Fruit fly (Drosophila melanogaster) whole organism, embryonic: ENCODE results near the gene CG15333.

Experiments used
- Bteb2 ChIP-seq: fragments of 200-800 bp; sonication (Bioruptor generic); optimal IDR thresholded peaks from 2 replicates; lab custom pipeline; 2016; ENCODE audit warnings: missing biosample characterization, missing genetic modification characterization
- CG11093 ChIP-seq: fragments of 200-800 bp; sonication (Bioruptor generic); IDR thresholded peaks from 3 replicates; pipeline ENCODE4 v1.3.6; 2022; ENCODE audit warnings: missing biosample characterization, missing genetic modification characterization
- CG11696 ChIP-seq: fragments of 200-800 bp; sonication (Bioruptor generic); IDR thresholded peaks from 2 replicates; pipeline ENCODE4 v1.3.6; 2022; ENCODE audit warnings: missing biosample characterization, missing genetic modification characterization
- CG12155 ChIP-seq: fragments of 200-800 bp; sonication (Bioruptor generic); optimal IDR thresholded peaks from 3 replicates; lab custom pipeline; 2016; ENCODE audit warnings: missing biosample characterization, missing genetic modification characterization
- CG12659 ChIP-seq: fragments of 200-800 bp; sonication (Bioruptor generic); optimal IDR thresholded peaks from 3 replicates; lab custom pipeline; 2017; ENCODE audit warnings: mild to moderate bottlenecking, missing biosample characterization, missing genetic modification reagents, missing genetic modification characterization
- CG12942 ChIP-seq: fragments of 200-800 bp; sonication (Bioruptor generic); optimal IDR thresholded peaks from 3 replicates; lab custom pipeline; 2016; ENCODE audit warnings: missing biosample characterization, missing genetic modification characterization
- CG13424 ChIP-seq: fragments of 200-800 bp; sonication (Bioruptor generic); optimal IDR thresholded peaks from 2 replicates; lab custom pipeline; 2019; ENCODE audit warnings: missing biosample characterization, mild to moderate bottlenecking, missing genetic modification characterization, moderate library complexity
- CG14710 ChIP-seq: fragments of 200-800 bp; sonication (Bioruptor generic); optimal IDR thresholded peaks from 3 replicates; lab custom pipeline; 2019; ENCODE audit warnings: missing biosample characterization, mild to moderate bottlenecking, missing genetic modification characterization, moderate library complexity
- CG14965 ChIP-seq: fragments of 200-800 bp; sonication (Bioruptor generic); optimal IDR thresholded peaks from 2 replicates; lab custom pipeline; 2016; ENCODE audit warnings: missing biosample characterization, missing genetic modification characterization, borderline replicate concordance
- CG15269 ChIP-seq: fragments of 200-800 bp; sonication (Bioruptor generic); optimal IDR thresholded peaks from 2 replicates; lab custom pipeline; 2018; ENCODE audit warnings: missing biosample characterization, mild to moderate bottlenecking, missing genetic modification characterization, moderate library complexity
- CG1529 ChIP-seq: fragments of 200-800 bp; sonication (Bioruptor generic); optimal IDR thresholded peaks from 3 replicates; lab custom pipeline; 2018; ENCODE audit warnings: missing biosample characterization, missing genetic modification characterization
- CG1647 ChIP-seq: fragments of 200-800 bp; sonication (Bioruptor generic); optimal IDR thresholded peaks from 3 replicates; lab custom pipeline; 2016; ENCODE audit warnings: missing biosample characterization, missing genetic modification characterization
- CG1832 ChIP-seq: fragments of 200-800 bp; sonication (Bioruptor generic); optimal IDR thresholded peaks from 2 replicates; lab custom pipeline; 2017; ENCODE audit warnings: missing biosample characterization, mild to moderate bottlenecking, missing genetic modification characterization, inconsistent platforms
- CG18476 ChIP-seq: fragments of 200-800 bp; sonication (Bioruptor generic); optimal IDR thresholded peaks from 2 replicates; lab custom pipeline; 2016; ENCODE audit warnings: missing biosample characterization, mild to moderate bottlenecking, missing genetic modification characterization
- CG30431 ChIP-seq: fragments of 200-800 bp; sonication (Bioruptor generic); optimal IDR thresholded peaks from 2 replicates; lab custom pipeline; 2017; ENCODE audit warnings: missing biosample characterization, missing genetic modification characterization
- CG4404 ChIP-seq: fragments of 200-800 bp; sonication (Bioruptor generic); IDR thresholded peaks from 2 replicates; pipeline ENCODE4 v1.3.6; 2022; ENCODE audit warnings: missing biosample characterization, missing genetic modification characterization
- CG4424 ChIP-seq: fragments of 200-800 bp; sonication (Bioruptor generic); optimal IDR thresholded peaks from 3 replicates; lab custom pipeline; 2016; ENCODE audit warnings: missing biosample characterization, missing genetic modification characterization
- CG6254 ChIP-seq: fragments of 200-800 bp; sonication (Bioruptor generic); optimal IDR thresholded peaks from 3 replicates; lab custom pipeline; 2017; ENCODE audit warnings: mild to moderate bottlenecking, missing biosample characterization, missing genetic modification reagents, missing genetic modification characterization
- CG6654 ChIP-seq: fragments of 200-800 bp; sonication (Bioruptor generic); optimal IDR thresholded peaks from 2 replicates; lab custom pipeline; 2017; ENCODE audit warnings: missing biosample characterization, mild to moderate bottlenecking, missing genetic modification characterization
- CG6683 ChIP-seq: fragments of 200-800 bp; sonication (Bioruptor generic); optimal IDR thresholded peaks from 2 replicates; lab custom pipeline; 2017; ENCODE audit warnings: missing biosample characterization, mild to moderate bottlenecking, missing genetic modification characterization, missing genetic modification reagents
- CG7786 ChIP-seq: fragments of 200-800 bp; sonication (Bioruptor generic); optimal IDR thresholded peaks from 2 replicates; lab custom pipeline; 2016; ENCODE audit warnings: missing biosample characterization, missing genetic modification characterization
- Deaf1 ChIP-seq: fragments of 200-800 bp; optimal IDR thresholded peaks from 3 replicates; lab custom pipeline; 2019; ENCODE audit warnings: missing biosample characterization, mild to moderate bottlenecking, missing genetic modification characterization, moderate library complexity
- Dek ChIP-seq: fragments of 200-800 bp; sonication (Bioruptor generic); optimal IDR thresholded peaks from 3 replicates; lab custom pipeline; 2019; ENCODE audit warnings: missing biosample characterization, mild to moderate bottlenecking, missing genetic modification characterization, moderate library complexity
- Hey ChIP-seq: fragments of 200-800 bp; sonication (Bioruptor generic); optimal IDR thresholded peaks from 3 replicates; lab custom pipeline; 2018; ENCODE audit warnings: missing biosample characterization, mild to moderate bottlenecking, missing genetic modification characterization
- Hr3 ChIP-seq: fragments of 200-800 bp; sonication (Bioruptor generic); optimal IDR thresholded peaks from 3 replicates; lab custom pipeline; 2016; ENCODE audit warnings: missing biosample characterization, missing genetic modification characterization
- Hr51 ChIP-seq, 2 experiments: fragments of 200-800 bp; sonication (Bioruptor generic); optimal IDR thresholded peaks; 2 replicates in 1 of 2; 3 replicates in 1 of 2; lab custom pipeline; 2016 to 2018; ENCODE audit warnings: missing biosample characterization in 2 of 2, missing genetic modification characterization in 2 of 2, mild to moderate bottlenecking in 1 of 2, moderate library complexity in 1 of 2
- Mrtf ChIP-seq: fragments of 200-800 bp; sonication (Bioruptor generic); IDR thresholded peaks from 3 replicates; pipeline ENCODE4 v1.3.6; 2022; ENCODE audit warnings: missing biosample characterization, missing genetic modification characterization
- NC2β ChIP-seq: fragments of 200-800 bp; sonication (Bioruptor generic); optimal IDR thresholded peaks from 2 replicates; lab custom pipeline; 2016; ENCODE audit warnings: missing biosample characterization, missing genetic modification characterization
- Trl ChIP-seq, 3 experiments: fragments of >200 bp in 2 of 3; fragments of 200-800 bp in 1 of 3; sonication (Bioruptor generic) in 1 of 3; optimal IDR thresholded peaks; 2 replicates in 1 of 3; 3 replicates in 2 of 3; lab custom pipeline; 2016 to 2017; ENCODE audit warnings: missing biosample characterization in 1 of 3, missing genetic modification characterization in 1 of 3
- br ChIP-seq: fragments of >200 bp; optimal IDR thresholded peaks from 2 replicates; lab custom pipeline; 2017
- da ChIP-seq: fragments of 200-800 bp; sonication (Bioruptor generic); optimal IDR thresholded peaks from 2 replicates; lab custom pipeline; 2016; ENCODE audit warnings: missing biosample characterization, missing genetic modification characterization
- dimm ChIP-seq: fragments of 200-800 bp; sonication (Bioruptor generic); IDR thresholded peaks from 2 replicates; pipeline ENCODE4 v1.3.6; 2022; ENCODE audit warnings: missing biosample characterization, missing genetic modification characterization
- fd96Cb ChIP-seq: fragments of 200-800 bp; sonication (Bioruptor generic); optimal IDR thresholded peaks from 2 replicates; lab custom pipeline; 2018; ENCODE audit warnings: missing biosample characterization, mild to moderate bottlenecking, missing genetic modification characterization, moderate library complexity
- gce ChIP-seq: fragments of 200-800 bp; sonication (Bioruptor generic); IDR thresholded peaks from 3 replicates; pipeline ENCODE4 v1.3.6; 2022; ENCODE audit warnings: missing biosample characterization, missing genetic modification characterization
- gsb-n ChIP-seq: fragments of 200-800 bp; sonication (Bioruptor generic); optimal IDR thresholded peaks from 3 replicates; lab custom pipeline; 2018; ENCODE audit warnings: missing biosample characterization, mild to moderate bottlenecking, missing genetic modification characterization
- kah ChIP-seq: fragments of 200-800 bp; sonication (Bioruptor generic); optimal IDR thresholded peaks from 2 replicates; lab custom pipeline; 2018; ENCODE audit warnings: missing biosample characterization, mild to moderate bottlenecking, missing genetic modification characterization
- pb ChIP-seq: fragments of 200-800 bp; sonication (Bioruptor generic); optimal IDR thresholded peaks from 3 replicates; lab custom pipeline; 2016; ENCODE audit warnings: missing biosample characterization, missing genetic modification characterization
- pho ChIP-seq: fragments of 200-800 bp; sonication (Bioruptor generic); optimal IDR thresholded peaks from 2 replicates; lab custom pipeline; 2016; ENCODE audit warnings: missing biosample characterization, missing genetic modification characterization
- prd ChIP-seq, 3 experiments: fragments of >200 bp in 2 of 3; fragments of 200-800 bp in 1 of 3; sonication (Bioruptor generic) in 1 of 3; optimal IDR thresholded peaks in 2 of 3; IDR thresholded peaks in 1 of 3; 2 replicates in 2 of 3; 3 replicates in 1 of 3; pipeline versions ENCODE4 v1.3.6 to Lab custom; 2017 to 2022; ENCODE audit warnings: missing biosample characterization in 1 of 3, missing genetic modification characterization in 1 of 3
- run ChIP-seq: fragments of 200-800 bp; sonication (Bioruptor generic); optimal IDR thresholded peaks from 3 replicates; lab custom pipeline; 2018; ENCODE audit warnings: missing biosample characterization, mild to moderate bottlenecking, missing genetic modification characterization
- sc ChIP-seq, 3 experiments: fragments of >200 bp in 2 of 3; fragments of 200-800 bp in 1 of 3; sonication (Bioruptor generic) in 1 of 3; optimal IDR thresholded peaks; 2 replicates in 2 of 3; 3 replicates in 1 of 3; lab custom pipeline; 2017; ENCODE audit warnings: mild to moderate bottlenecking in 1 of 3, missing biosample characterization in 1 of 3, missing genetic modification characterization in 1 of 3, missing genetic modification reagents in 1 of 3
- sens-2 ChIP-seq: fragments of 200-800 bp; sonication (Bioruptor generic); IDR thresholded peaks from 2 replicates; pipeline ENCODE4 v1.3.6; 2022; ENCODE audit warnings: missing biosample characterization, missing genetic modification characterization
- shn ChIP-seq: fragments of 200-800 bp; sonication (Bioruptor generic); optimal IDR thresholded peaks from 3 replicates; lab custom pipeline; 2016; ENCODE audit warnings: missing biosample characterization, missing genetic modification characterization
- ssp ChIP-seq: fragments of 200-800 bp; sonication (Bioruptor generic); IDR thresholded peaks from 2 replicates; pipeline ENCODE4 v1.3.6; 2022; ENCODE audit warnings: missing biosample characterization, missing genetic modification characterization
- sug ChIP-seq: fragments of 200-800 bp; optimal IDR thresholded peaks from 2 replicates; lab custom pipeline; 2019; ENCODE audit warnings: missing biosample characterization, mild to moderate bottlenecking, missing genetic modification characterization, moderate library complexity
- tio ChIP-seq: fragments of 200-800 bp; sonication (Bioruptor generic); optimal IDR thresholded peaks from 2 replicates; lab custom pipeline; 2017; ENCODE audit warnings: missing biosample characterization, missing genetic modification characterization, inconsistent platforms
- tup ChIP-seq: fragments of 200-800 bp; sonication (Bioruptor generic); optimal IDR thresholded peaks from 2 replicates; lab custom pipeline; 2016; ENCODE audit warnings: missing biosample characterization, mild to moderate bottlenecking, missing genetic modification characterization, moderate library complexity
- twi ChIP-seq: fragments of 200-800 bp; optimal IDR thresholded peaks from 2 replicates; lab custom pipeline; 2019; ENCODE audit warnings: missing biosample characterization, mild to moderate bottlenecking, missing genetic modification characterization, moderate library complexity

Gene CG15333

dm6 chrX:8061392-8062179, 40.4 kb upstream of the CG15333 start, which contains the start of gene mys (continued):
- TF ChIP-seq CG14965 (GFP tag; lab: Kevin White, UChicago) = no peak
- peak; percentile 34 for TF ChIP-seq CG6683
- peak; percentile 60 for TF ChIP-seq CG12942 (GFP tag; lab: Kevin White, UChicago)
- TF ChIP-seq run = no peak
- TF ChIP-seq CG12155 (GFP tag; lab: Kevin White, UChicago) = peak; percentile 78
- peak; percentile 80 for TF ChIP-seq shn
- TF ChIP-seq pb (GFP tag; lab: Kevin White, UChicago) = peak; percentile 15
- TF ChIP-seq CG11696 (GFP tag; lab: Robert Waterston, UW) = no peak
- TF ChIP-seq sc (optimal IDR thresholded peaks at IDR 0.05; lab: Kevin White, UChicago) = no peak
- no peak for TF ChIP-seq sc (GFP tag; optimal IDR thresholded peaks at IDR 0.05; lab: Kevin White, UChicago)
- TF ChIP-seq CG7786 (GFP tag; lab: Kevin White, UChicago) = peak; percentile 72
- TF ChIP-seq CG13424 (tag; lab: Kevin White, UChicago) = peak; percentile 48
- TF ChIP-seq CG30431 = peak; percentile 51
- peak; percentile 52 for TF ChIP-seq CG4404 (GFP tag; lab: Robert Waterston, UW)
- TF ChIP-seq CG4424 (GFP tag; lab: Kevin White, UChicago) = no peak
- TF ChIP-seq Deaf1 (tag; lab: Kevin White, UChicago) = no peak
- peak; percentile 92 for TF ChIP-seq CG12659 (GFP tag; lab: Kevin White, UChicago)
- peak; percentile 52 for TF ChIP-seq da (GFP tag; lab: Kevin White, UChicago)
- TF ChIP-seq CG11093 (GFP tag; lab: Robert Waterston, UW) = no peak
- no peak for TF ChIP-seq fd96Cb (tag; lab: Kevin White, UChicago)
- peak in 1 of 2 experiments; percentile 81 for TF ChIP-seq Hr51 (GFP tag; optimal IDR thresholded peaks at IDR 0.05; lab: Kevin White, UChicago)
- peak; percentile 73 for TF ChIP-seq Dek (tag; lab: Kevin White, UChicago)
- TF ChIP-seq Bteb2 (GFP tag; lab: Kevin White, UChicago) = peak; percentile 39
- peak; percentile 14 for TF ChIP-seq CG15269 (tag; lab: Kevin White, UChicago)
- no peak for TF ChIP-seq CG1529
- TF ChIP-seq Hey (tag; lab: Kevin White, UChicago) = peak; percentile 2
- TF ChIP-seq CG6254 (GFP tag; lab: Kevin White, UChicago) = no peak
- TF ChIP-seq sug (tag; lab: Kevin White, UChicago) = peak; percentile 77
- peak; percentile 85 for TF ChIP-seq CG14710 (tag; lab: Kevin White, UChicago)
- peak; percentile 68 for TF ChIP-seq pho (GFP tag; lab: Kevin White, UChicago)
- TF ChIP-seq br (lab: Kevin White, UChicago) = no peak
- no peak for TF ChIP-seq Trl (optimal IDR thresholded peaks at IDR 0.05; lab: Kevin White, UChicago)
- TF ChIP-seq Trl (GFP tag; optimal IDR thresholded peaks at IDR 0.05; lab: Kevin White, UChicago) = peak; percentile 61
- TF ChIP-seq CG18476 = no peak
- peak; percentile 30 for TF ChIP-seq Hr3 (GFP tag; lab: Kevin White, UChicago)
- TF ChIP-seq Mrtf (GFP tag; lab: Robert Waterston, UW) = peak; percentile 53; the same call in 1 of the 3 replicates
- no peak for TF ChIP-seq dimm (GFP tag; lab: Robert Waterston, UW)
- no peak for TF ChIP-seq CG1832 (GFP tag; lab: Kevin White, UChicago)
- TF ChIP-seq gce (GFP tag; lab: Robert Waterston, UW) = no peak
- TF ChIP-seq twi (tag; lab: Kevin White, UChicago) = peak; percentile 37
- peak; percentile 54 for TF ChIP-seq kah (GFP tag; lab: Kevin White, UChicago)
- TF ChIP-seq prd (optimal IDR thresholded peaks at IDR 0.05; lab: Kevin White, UChicago) = no peak
- peak; percentile 60 for TF ChIP-seq prd (GFP tag; IDR thresholded peaks at IDR 0.05; lab: Robert Waterston, UW)
- TF ChIP-seq NC2β (GFP tag; lab: Kevin White, UChicago) = peak; percentile 75
- TF ChIP-seq CG6654 (GFP tag; lab: Kevin White, UChicago) = no peak
- TF ChIP-seq ssp (GFP tag; lab: Robert Waterston, UW) = peak; percentile 32; the same call in 1 of the 2 replicates
- TF ChIP-seq tup (GFP tag; lab: Kevin White, UChicago) = no peak
- TF ChIP-seq tio (GFP tag; lab: Kevin White, UChicago) = no peak
- TF ChIP-seq CG1647 (GFP tag; lab: Kevin White, UChicago) = peak; percentile 79
- peak; percentile 11 for TF ChIP-seq gsb-n (tag; lab: Kevin White, UChicago)
- no peak for TF ChIP-seq sens-2 (GFP tag; lab: Robert Waterston, UW)
